Fruit fly (Drosophila melanogaster) whole organism, adult: ENCODE results near the gene Ufl1.
A peak's percentile ranks its signal among the peaks of the same experiment; 100 is the strongest.

ENCODE experiments used
- CG11617 ChIP-seq: fragments of 200-800 bp; sonication (Bioruptor generic); optimal IDR thresholded peaks from 2 replicates; lab custom pipeline; 2017; ENCODE audit warnings: mild to moderate bottlenecking, missing biosample characterization, missing genetic modification reagents, missing genetic modification characterization
- CG12768 ChIP-seq: fragments of 200-800 bp; sonication (Bioruptor generic); optimal IDR thresholded peaks from 2 replicates; lab custom pipeline; 2017; ENCODE audit warnings: missing biosample characterization, missing genetic modification characterization, mild to moderate bottlenecking, moderate library complexity, missing genetic modification reagents
- CG14711 ChIP-seq: fragments of 200-800 bp; sonication (Bioruptor generic); optimal IDR thresholded peaks from 2 replicates; lab custom pipeline; 2018; ENCODE audit warnings: missing biosample characterization, mild to moderate bottlenecking, missing genetic modification characterization, moderate library complexity
- CG1620 ChIP-seq: fragments of 200-800 bp; sonication (Bioruptor generic); optimal IDR thresholded peaks from 2 replicates; lab custom pipeline; 2016; ENCODE audit warnings: missing biosample characterization, missing genetic modification characterization
- CG33017 ChIP-seq: fragments of 200-800 bp; sonication (Bioruptor generic); optimal IDR thresholded peaks from 2 replicates; lab custom pipeline; 2018; ENCODE audit warnings: missing biosample characterization, mild to moderate bottlenecking, missing genetic modification characterization, moderate library complexity
- CG5204 ChIP-seq: fragments of 200-800 bp; sonication (Bioruptor generic); optimal IDR thresholded peaks from 2 replicates; lab custom pipeline; 2016; ENCODE audit warnings: missing biosample characterization, missing genetic modification characterization
- CG7045 ChIP-seq: fragments of 200-800 bp; sonication (Bioruptor generic); optimal IDR thresholded peaks from 2 replicates; lab custom pipeline; 2017; ENCODE audit warnings: missing biosample characterization, mild to moderate bottlenecking, missing genetic modification characterization
- CG7101 ChIP-seq: fragments of 200-800 bp; sonication (Bioruptor generic); optimal IDR thresholded peaks from 2 replicates; lab custom pipeline; 2018; ENCODE audit warnings: missing biosample characterization, mild to moderate bottlenecking, missing genetic modification characterization, moderate library complexity
- Clk ChIP-seq: fragments of 200-800 bp; sonication (Bioruptor generic); optimal IDR thresholded peaks from 2 replicates; lab custom pipeline; 2017; ENCODE audit warnings: missing biosample characterization, missing genetic modification characterization
- Crg-1 ChIP-seq: fragments of 200-800 bp; sonication (Bioruptor generic); optimal IDR thresholded peaks from 2 replicates; lab custom pipeline; 2016; ENCODE audit warnings: missing biosample characterization, missing genetic modification characterization
- Hr96 ChIP-seq: fragments of 200-800 bp; sonication (Bioruptor generic); optimal IDR thresholded peaks from 2 replicates; lab custom pipeline; 2016; ENCODE audit warnings: missing biosample characterization, missing genetic modification characterization
- Mnt ChIP-seq: fragments of 200-800 bp; sonication (Bioruptor generic); optimal IDR thresholded peaks from 2 replicates; lab custom pipeline; 2016; ENCODE audit warnings: missing biosample characterization, mild to moderate bottlenecking, missing genetic modification characterization
- bab1 ChIP-seq: fragments of 200-800 bp; sonication (Bioruptor generic); optimal IDR thresholded peaks from 3 replicates; lab custom pipeline; 2019; ENCODE audit warnings: missing biosample characterization, mild to moderate bottlenecking, missing genetic modification characterization, moderate library complexity
- cic ChIP-seq: fragments of 200-800 bp; sonication (Bioruptor generic); optimal IDR thresholded peaks from 2 replicates; lab custom pipeline; 2017; ENCODE audit warnings: missing biosample characterization, mild to moderate bottlenecking, missing genetic modification characterization, moderate library complexity
- cnc ChIP-seq, 2 experiments: fragments of >200 bp; optimal IDR thresholded peaks; 2 replicates each; lab custom pipeline; 2017
- kay ChIP-seq: fragments of 200-800 bp; sonication (Bioruptor generic); peaks from one replicate; lab custom pipeline; 2016; ENCODE audit warnings: missing biosample characterization, missing genetic modification characterization, borderline replicate concordance
- ovo ChIP-seq: fragments of 200-800 bp; sonication (Bioruptor generic); optimal IDR thresholded peaks from 2 replicates; lab custom pipeline; 2016; ENCODE audit warnings: missing biosample characterization, missing genetic modification characterization
- pad ChIP-seq: fragments of 200-800 bp; sonication (Bioruptor generic); optimal IDR thresholded peaks from 3 replicates; lab custom pipeline; 2017; ENCODE audit warnings: missing biosample characterization, missing genetic modification characterization, mild to moderate bottlenecking, moderate library complexity, missing genetic modification reagents
- tj ChIP-seq: fragments of 200-800 bp; sonication (Bioruptor generic); optimal IDR thresholded peaks from 3 replicates; lab custom pipeline; 2017; ENCODE audit warnings: missing biosample characterization, mild to moderate bottlenecking, missing genetic modification characterization, moderate library complexity
- toe ChIP-seq: fragments of 200-800 bp; sonication (Bioruptor generic); optimal IDR thresholded peaks from 2 replicates; lab custom pipeline; 2016; ENCODE audit warnings: missing biosample characterization, missing genetic modification characterization

Gene Ufl1

dm6 chr3R:7112977-7113376, 38.7 kb upstream of the Ufl1 start:
- no peak for TF ChIP-seq kay (GFP tag; lab: Kevin White, UChicago)
- TF ChIP-seq CG12768 (GFP tag; lab: Kevin White, UChicago), result no peak
- TF ChIP-seq cnc (optimal IDR thresholded peaks at IDR 0.05; lab: Kevin White, UChicago), result no peak
- no peak for TF ChIP-seq Clk (GFP tag; lab: Kevin White, UChicago)
- TF ChIP-seq Crg-1 (GFP tag; lab: Kevin White, UChicago), result no peak

dm6 chr3R:7111206-7111858, 37.1 kb upstream of the Ufl1 start:
- TF ChIP-seq pad (GFP tag; lab: Kevin White, UChicago), result no peak
- no peak for TF ChIP-seq CG12768 (GFP tag; lab: Kevin White, UChicago)
- TF ChIP-seq CG7045 (GFP tag; lab: Kevin White, UChicago), result no peak
- no peak for TF ChIP-seq tj (GFP tag; lab: Kevin White, UChicago)
- TF ChIP-seq cnc (optimal IDR thresholded peaks at IDR 0.05; lab: Kevin White, UChicago), result no peak
- no peak for TF ChIP-seq kay (GFP tag; lab: Kevin White, UChicago)
- no peak for TF ChIP-seq CG14711 (tag; lab: Kevin White, UChicago)
- TF ChIP-seq CG7101 (tag; lab: Kevin White, UChicago), result no peak
- no peak for TF ChIP-seq CG33017 (tag; lab: Kevin White, UChicago)
- TF ChIP-seq Hr96 (GFP tag; lab: Kevin White, UChicago), result no peak
- no peak for TF ChIP-seq CG1620 (GFP tag; lab: Kevin White, UChicago)
- TF ChIP-seq CG5204 (GFP tag; lab: Kevin White, UChicago), result no peak
- no peak for TF ChIP-seq toe (GFP tag; lab: Kevin White, UChicago)
- TF ChIP-seq cic (GFP tag; lab: Kevin White, UChicago), result no peak
- TF ChIP-seq bab1, result no peak
- no peak for TF ChIP-seq Crg-1 (GFP tag; lab: Kevin White, UChicago)
- TF ChIP-seq CG11617 (GFP tag; lab: Kevin White, UChicago), result no peak
- TF ChIP-seq ovo (GFP tag; lab: Kevin White, UChicago), result no peak
- no peak for TF ChIP-seq Mnt (GFP tag; lab: Kevin White, UChicago)

- TF ChIP-seq Mnt (GFP tag; lab: Kevin White, UChicago), result no peak
- TF ChIP-seq Clk (GFP tag; lab: Kevin White, UChicago), result no peak
- TF ChIP-seq toe (GFP tag; lab: Kevin White, UChicago), result no peak
- TF ChIP-seq cnc (optimal IDR thresholded peaks at IDR 0.05; lab: Kevin White, UChicago), result no peak
- TF ChIP-seq ovo (GFP tag; lab: Kevin White, UChicago), result no peak
- TF ChIP-seq CG7045 (GFP tag; lab: Kevin White, UChicago), result no peak
- TF ChIP-seq cic (GFP tag; lab: Kevin White, UChicago), result no peak
- TF ChIP-seq CG11617 (GFP tag; lab: Kevin White, UChicago), result no peak
- TF ChIP-seq Hr96 (GFP tag; lab: Kevin White, UChicago), result no peak
- TF ChIP-seq CG7101 (tag; lab: Kevin White, UChicago), result no peak
- TF ChIP-seq Crg-1 (GFP tag; lab: Kevin White, UChicago), result no peak
- no peak for TF ChIP-seq CG33017 (tag; lab: Kevin White, UChicago)
- TF ChIP-seq tj (GFP tag; lab: Kevin White, UChicago), result no peak
- no peak for TF ChIP-seq kay (GFP tag; lab: Kevin White, UChicago)
- no peak for TF ChIP-seq CG1620 (GFP tag; lab: Kevin White, UChicago)
- no peak for TF ChIP-seq CG5204 (GFP tag; lab: Kevin White, UChicago)
- no peak for TF ChIP-seq CG14711 (tag; lab: Kevin White, UChicago)
These were observed 35.6 kb upstream of the Ufl1 start for dm6 chr3R:7109760-7110303.

- TF ChIP-seq CG5204 (GFP tag; lab: Kevin White, UChicago) (peak; percentile 73), toe (GFP tag; lab: Kevin White, UChicago) (peak; percentile 51), ovo (GFP tag; lab: Kevin White, UChicago) (peak; percentile 70), CG12768 (GFP tag; lab: Kevin White, UChicago) (peak; percentile 47), Crg-1 (GFP tag; lab: Kevin White, UChicago) (peak; percentile 44), Clk (GFP tag; lab: Kevin White, UChicago) (peak; percentile 57), CG11617 (GFP tag; lab: Kevin White, UChicago) (peak; percentile 74), Mnt (GFP tag; lab: Kevin White, UChicago) (peak; percentile 2), kay (GFP tag; lab: Kevin White, UChicago) (no peak), tj (GFP tag; lab: Kevin White, UChicago) (peak; percentile 84), CG1620 (GFP tag; lab: Kevin White, UChicago) (peak; percentile 63), CG7045 (GFP tag; lab: Kevin White, UChicago) (peak; percentile 84), cic (GFP tag; lab: Kevin White, UChicago) (no peak), CG33017 (tag; lab: Kevin White, UChicago) (peak; percentile 88), cnc (optimal IDR thresholded peaks at IDR 0.05; lab: Kevin White, UChicago) (no peak), CG14711 (tag; lab: Kevin White, UChicago) (peak; percentile 91), CG7101 (tag; lab: Kevin White, UChicago) (peak; percentile 91), bab1 (peak; percentile 91), pad (GFP tag; lab: Kevin White, UChicago) (peak; percentile 77), Hr96 (GFP tag; lab: Kevin White, UChicago) (peak; percentile 73)
These were observed 34.5 kb upstream of the Ufl1 start for dm6 chr3R:7108589-7109312.
